Worm (Caenorhabditis elegans) whole organism, L4 larva: ENCODE measurements around the gene ncx-7.
A peak's percentile ranks its signal among the peaks of the same experiment; 100 is the strongest.

ENCODE experiments used
- F26F4.8 ChIP-seq: fragments of 200-800 bp; sonication (Bioruptor generic); conservative IDR thresholded peaks from 2 replicates; pipeline ENCODE4 v1.3.6; 2022; ENCODE audit warnings: missing genetic modification characterization, missing compliant biosample characterization
- F49E8.2 ChIP-seq: sonication (generic microtip); optimal IDR thresholded peaks from 2 replicates; lab custom pipeline; 2016; ENCODE audit warnings: missing compliant biosample characterization, mild to moderate bottlenecking, missing genetic modification characterization, borderline replicate concordance
- Y48G9A.11 ChIP-seq: fragments of 200-800 bp; sonication (Bioruptor generic); IDR thresholded peaks from 2 replicates; pipeline ENCODE4 v1.3.6; 2022; ENCODE audit warnings: missing genetic modification reagents, missing genetic modification characterization, missing compliant biosample characterization
- aha-1 ChIP-seq: fragments of 150-350 bp; peaks from one replicate; lab custom pipeline; 2014; ENCODE audit warnings: missing biosample characterization, missing genetic modification characterization
- aly-2 ChIP-seq: sonication (generic microtip); optimal IDR thresholded peaks from 2 replicates; lab custom pipeline; 2018; ENCODE audit warnings: missing biosample characterization, missing genetic modification characterization
- ama-1 ChIP-seq: fragments of 150-350 bp; optimal IDR thresholded peaks from 2 replicates; lab custom pipeline; 2014; ENCODE audit warnings: inconsistent platforms, mixed read lengths
- arid-1 ChIP-seq: fragments of 200-800 bp; sonication (Bioruptor generic); conservative IDR thresholded peaks from 2 replicates; pipeline ENCODE4 v1.3.6; 2022; ENCODE audit warnings: missing genetic modification reagents, missing genetic modification characterization, missing compliant biosample characterization
- ceh-62 ChIP-seq: sonication (generic microtip); optimal IDR thresholded peaks from 2 replicates; lab custom pipeline; 2017; ENCODE audit warnings: missing biosample characterization, missing genetic modification characterization
- ces-1 ChIP-seq: fragments of 150-350 bp; sonication (generic microtip); optimal IDR thresholded peaks from 4 replicates; lab custom pipeline; 2014; ENCODE audit warnings: missing biosample characterization, missing genetic modification reagents, missing genetic modification characterization
- ctbp-1 ChIP-seq: fragments of 200-800 bp; sonication (Bioruptor generic); IDR thresholded peaks from 2 replicates; pipeline ENCODE4 v1.3.6; 2022; ENCODE audit warnings: missing genetic modification reagents, missing genetic modification characterization, missing compliant biosample characterization
- daf-12 ChIP-seq: fragments of 150-350 bp; optimal IDR thresholded peaks from 2 replicates; lab custom pipeline; 2014; ENCODE audit warnings: missing biosample characterization, missing genetic modification reagents, missing genetic modification characterization
- daf-16 ChIP-seq, 3 experiments: sonication (generic microtip); optimal IDR thresholded peaks; 2 replicates each; lab custom pipeline; 2016 to 2017; ENCODE audit warnings: missing genetic modification characterization in 3 of 3, missing genetic modification reagents in 3 of 3, mild to moderate bottlenecking in 2 of 3, missing compliant biosample characterization in 2 of 3, missing biosample characterization in 1 of 3, moderate library complexity in 1 of 3
- daf-19 ChIP-seq: fragments of 200-800 bp; sonication (Bioruptor generic); conservative IDR thresholded peaks from 2 replicates; pipeline ENCODE4 v1.3.6; 2022; ENCODE audit warnings: missing genetic modification characterization, missing compliant biosample characterization
- dpl-1 ChIP-seq: fragments of 150-350 bp; optimal IDR thresholded peaks from 2 replicates; lab custom pipeline; 2014; ENCODE audit warnings: missing biosample characterization, missing genetic modification reagents, missing genetic modification characterization
- dve-1 ChIP-seq: sonication (generic microtip); optimal IDR thresholded peaks from 2 replicates; lab custom pipeline; 2017; ENCODE audit warnings: antibody characterized with exemption, mild to moderate bottlenecking, missing genetic modification characterization, missing compliant biosample characterization; ENCODE audit not compliant: insufficient read depth
- egl-43 ChIP-seq: fragments of 200-800 bp; sonication (Bioruptor generic); IDR thresholded peaks from 2 replicates; pipeline ENCODE4 v1.3.6; 2022; ENCODE audit warnings: missing genetic modification reagents, missing genetic modification characterization, missing compliant biosample characterization
- hmg-1.1 ChIP-seq: fragments of 200-800 bp; sonication (Bioruptor generic); IDR thresholded peaks from 2 replicates; pipeline ENCODE4 v1.3.6; 2022; ENCODE audit warnings: missing genetic modification reagents, missing genetic modification characterization, missing compliant biosample characterization
- lim-7 ChIP-seq: fragments of 200-800 bp; sonication (Bioruptor generic); IDR thresholded peaks from 2 replicates; pipeline ENCODE4 v1.3.6; 2022; ENCODE audit warnings: missing genetic modification characterization, missing compliant biosample characterization
- lin-1 ChIP-seq: fragments of 200-800 bp; sonication (Bioruptor generic); IDR thresholded peaks from 2 replicates; pipeline ENCODE4 v1.3.6; 2022; ENCODE audit warnings: missing genetic modification reagents, missing genetic modification characterization, missing compliant biosample characterization
- lin-38 ChIP-seq: fragments of 200-800 bp; sonication (Bioruptor generic); IDR thresholded peaks from 2 replicates; pipeline ENCODE4 v1.3.6; 2022; ENCODE audit warnings: missing genetic modification reagents, missing genetic modification characterization, missing compliant biosample characterization
- lin-39 ChIP-seq: fragments of 150-350 bp; optimal IDR thresholded peaks from 2 replicates; lab custom pipeline; 2014; ENCODE audit warnings: missing biosample characterization, missing genetic modification reagents, missing genetic modification characterization
- lir-3 ChIP-seq: sonication (generic microtip); optimal IDR thresholded peaks from 2 replicates; lab custom pipeline; 2016; ENCODE audit warnings: mild to moderate bottlenecking, missing genetic modification characterization, missing compliant biosample characterization
- lsy-2 ChIP-seq, 2 experiments: fragments of 150-350 bp in 1 of 2; sonication (generic microtip) in 1 of 2; optimal IDR thresholded peaks; 2 replicates each; lab custom pipeline; 2014 to 2017; ENCODE audit warnings: missing biosample characterization in 2 of 2, missing genetic modification characterization in 2 of 2
- mdl-1 ChIP-seq, 2 experiments: fragments of 150-350 bp in 1 of 2; sonication (generic microtip) in 1 of 2; optimal IDR thresholded peaks; 2 replicates each; lab custom pipeline; 2014 to 2017; ENCODE audit warnings: missing biosample characterization in 2 of 2, missing genetic modification characterization in 2 of 2
- mdt-29 ChIP-seq: fragments of 200-800 bp; sonication (Bioruptor generic); IDR thresholded peaks from 2 replicates; pipeline ENCODE4 v1.3.6; 2022; ENCODE audit warnings: missing genetic modification reagents, missing genetic modification characterization, missing compliant biosample characterization
- mes-2 ChIP-seq: sonication (generic microtip); optimal IDR thresholded peaks from 2 replicates; lab custom pipeline; 2016; ENCODE audit warnings: missing genotype, mild to moderate bottlenecking, missing genetic modification characterization, missing compliant biosample characterization; ENCODE audit not compliant: poor library complexity, severe bottlenecking
- mxl-2 ChIP-seq: fragments of 200-800 bp; sonication (Bioruptor generic); conservative IDR thresholded peaks from 2 replicates; pipeline ENCODE4 v1.3.6; 2022; ENCODE audit warnings: missing genetic modification reagents, missing genetic modification characterization, missing compliant biosample characterization
- nhr-10 ChIP-seq: fragments of 150-350 bp; optimal IDR thresholded peaks from 2 replicates; lab custom pipeline; 2014; ENCODE audit warnings: missing biosample characterization, missing genetic modification characterization
- nhr-111 ChIP-seq: fragments of 200-800 bp; sonication (Bioruptor generic); optimal IDR thresholded peaks from 2 replicates; lab custom pipeline; 2018; ENCODE audit warnings: mild to moderate bottlenecking, missing genetic modification characterization, missing compliant biosample characterization
- nhr-41 ChIP-seq: fragments of 200-800 bp; sonication (Bioruptor generic); IDR thresholded peaks from 2 replicates; pipeline ENCODE4 v1.3.6; 2022; ENCODE audit warnings: missing genetic modification reagents, missing genetic modification characterization, missing compliant biosample characterization
- nhr-76 ChIP-seq: fragments of 150-350 bp; optimal IDR thresholded peaks from 2 replicates; lab custom pipeline; 2014; ENCODE audit warnings: missing biosample characterization, missing genetic modification characterization
- nhr-77 ChIP-seq: fragments of 150-350 bp; optimal IDR thresholded peaks from 2 replicates; lab custom pipeline; 2014; ENCODE audit warnings: missing biosample characterization, missing genetic modification characterization
- pha-4 ChIP-seq, 2 experiments: fragments of 150-350 bp in 1 of 2; fragments of 200-800 bp in 1 of 2; sonication (Bioruptor generic) in 1 of 2; IDR thresholded peaks in 1 of 2; optimal IDR thresholded peaks in 1 of 2; 2 replicates each; pipeline versions ENCODE4 v1.3.6 to Lab custom; 2014 to 2022; ENCODE audit warnings: missing genetic modification characterization in 2 of 2, missing genetic modification reagents in 2 of 2, missing biosample characterization in 1 of 2, missing compliant biosample characterization in 1 of 2
- snpc-1.2 ChIP-seq: fragments of 200-800 bp; sonication (Bioruptor generic); IDR thresholded peaks from 2 replicates; pipeline ENCODE4 v1.3.6; 2022; ENCODE audit warnings: missing genetic modification reagents, missing genetic modification characterization, missing compliant biosample characterization
- tag-97 ChIP-seq: fragments of 200-800 bp; sonication (Bioruptor generic); IDR thresholded peaks from 2 replicates; pipeline ENCODE4 v1.3.6; 2022; ENCODE audit warnings: missing genetic modification characterization, missing compliant biosample characterization
- unc-130 ChIP-seq: sonication (generic microtip); optimal IDR thresholded peaks from 2 replicates; lab custom pipeline; 2016; ENCODE audit warnings: missing genetic modification reagents, missing genetic modification characterization, missing compliant biosample characterization

ncx-7 gene

ce11 chrIII:9751074-9751473, 31.0 kb upstream of the ncx-7 start, which contains the start of gene T05G5.5 (continued):
- TF ChIP-seq nhr-76 (tag; lab: Kevin White, UChicago), result no peak
- TF ChIP-seq tag-97 (GFP tag; lab: Robert Waterston, UW), result no peak
- no peak for TF ChIP-seq daf-16 (GFP tag; optimal IDR thresholded peaks at IDR 0.05; lab: Kevin White, UChicago)
- TF ChIP-seq daf-16 (tag; optimal IDR thresholded peaks at IDR 0.05; lab: Kevin White, UChicago), result peak; percentile 76
- no peak for TF ChIP-seq lin-39 (tag; lab: Kevin White, UChicago)
- TF ChIP-seq lir-3 (tag; lab: Kevin White, UChicago), result no peak
- TF ChIP-seq nhr-77 (tag; lab: Kevin White, UChicago), result no peak
- TF ChIP-seq nhr-10 (tag; lab: Kevin White, UChicago), result no peak
- no peak for TF ChIP-seq ama-1 (lab: Kevin White, UChicago)
- no peak for TF ChIP-seq mxl-2
- TF ChIP-seq ces-1 (GFP tag; lab: Kevin White, UChicago), result no peak
- no peak for TF ChIP-seq mdl-1 (tag; optimal IDR thresholded peaks at IDR 0.05; lab: Kevin White, UChicago)
- TF ChIP-seq daf-19, result no peak

- TF ChIP-seq nhr-41 (GFP tag; lab: Robert Waterston, UW) (no peak), egl-43 (no peak), nhr-111 (GFP tag; lab: Kevin White, UChicago) (no peak), mdt-29 (no peak), daf-12 (tag; lab: Kevin White, UChicago) (no peak), F26F4.8 (no peak), aly-2 (tag; lab: Kevin White, UChicago) (peak; percentile 21), arid-1 (GFP tag; lab: Robert Waterston, UW) (0 out of 2 replicates have a peak, but pooled peaks have one; percentile 11), ceh-62 (tag; lab: Kevin White, UChicago) (no peak), unc-130 (GFP tag; lab: Kevin White, UChicago) (peak; percentile 36), ctbp-1 (0 out of 2 replicates have a peak, but pooled peaks have one; percentile 12), lin-38 (GFP tag; lab: Robert Waterston, UW) (peak; percentile 29), lim-7 (GFP tag; lab: Robert Waterston, UW) (0 out of 2 replicates have a peak, but pooled peaks have one; percentile 17)
These were observed 28.6 kb upstream of the ncx-7 start, which contains the start of gene T05G5.4 for ce11 chrIII:9748694-9749093. TSS of gene T05G5.4 (plus strand) at chrIII:9748934.

ce11 chrIII:9747133-9747532, 27.0 kb upstream of the ncx-7 start, which contains the start of the genes iff-1 and cdk-1:
TSS of gene iff-1 (minus strand) at chrIII:9747193.
TSS of gene cdk-1 (plus strand) at chrIII:9747472.
- TF ChIP-seq dve-1 (no peak), ama-1 (lab: Kevin White, UChicago) (no peak), lsy-2 (tag; optimal IDR thresholded peaks at IDR 0.05; lab: Kevin White, UChicago) (peak in 1 of 2 experiments; percentile 68), lin-1 (GFP tag; lab: Robert Waterston, UW) (no peak), dpl-1 (GFP tag; lab: Kevin White, UChicago) (peak; percentile 82), mes-2 (tag; lab: Kevin White, UChicago) (peak; percentile 60), hmg-1.1 (peak; percentile 45; the same call in 1 of the 2 replicates), aha-1 (tag; lab: Kevin White, UChicago) (peak; percentile 92), pha-4 (GFP tag; IDR thresholded peaks at IDR 0.05; lab: Robert Waterston, UW) (no peak), pha-4 (tag; optimal IDR thresholded peaks at IDR 0.05; lab: Kevin White, UChicago) (peak; percentile 12), snpc-1.2 (GFP tag; lab: Robert Waterston, UW) (0 out of 2 replicates have a peak, but pooled peaks have one; percentile 19)

ce11 chrIII:9746665-9747064, 26.6 kb upstream of the ncx-7 start:
- TF ChIP-seq lin-38 (GFP tag; lab: Robert Waterston, UW) (peak; percentile 62), F49E8.2 (tag; lab: Kevin White, UChicago) (peak; percentile 35), unc-130 (GFP tag; lab: Kevin White, UChicago) (peak; percentile 71), Y48G9A.11 (GFP tag; lab: Robert Waterston, UW) (0 out of 2 replicates have a peak, but pooled peaks have one; percentile 34), daf-12 (tag; lab: Kevin White, UChicago) (no peak)
